Worm (Caenorhabditis elegans): ENCODE results near the gene ubc-9.

ubc-9 gene

DNA sequence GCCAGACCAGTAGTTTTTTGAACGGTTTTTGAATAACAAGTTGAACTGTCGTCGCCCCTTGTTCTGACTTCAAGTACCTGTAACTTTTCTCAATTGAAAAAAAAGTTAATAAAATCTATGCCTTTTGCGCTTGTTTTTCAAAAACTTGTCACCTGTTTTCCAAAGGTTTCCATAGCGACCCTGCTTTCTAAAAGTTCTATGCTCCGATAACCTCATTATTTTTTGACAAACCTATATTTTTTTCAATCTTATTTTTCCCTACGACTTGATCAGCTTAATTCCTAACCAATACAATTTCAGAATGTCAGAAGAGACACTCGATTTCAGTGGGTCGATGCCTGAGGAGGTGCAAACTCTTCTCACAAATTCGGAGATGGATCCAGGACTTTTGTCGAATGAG lies 3.5 kb upstream of the ubc-9 start, which contains the start of gene F29B9.8:
F29B9.8 (plus strand) TSS at position 301 of the 400 bp plus-strand sequence.
- TF ChIP-seq ama-1 (optimal IDR thresholded peaks at IDR 0.05) (no peak), ama-1 (GFP tag; optimal IDR thresholded peaks at IDR 0.05) (no peak), T26A5.8 (tag; optimal IDR thresholded peaks at IDR 0.05) (no peak), dox-1 (GFP tag; IDR thresholded peaks at IDR 0.05) (no peak), pbrm-1 (GFP tag; IDR thresholded peaks at IDR 0.05) (no peak), repo-1 (tag; optimal IDR thresholded peaks at IDR 0.05) (no peak), B0035.1 (tag; optimal IDR thresholded peaks at IDR 0.05) (no peak), Y53G8AR.9 (GFP tag; conservative IDR thresholded peaks at IDR 0.05) (no peak), K12H6.12 (tag; optimal IDR thresholded peaks at IDR 0.05) (no peak), bed-1 (GFP tag; IDR thresholded peaks at IDR 0.05) (no peak), sptf-2 (GFP tag; optimal IDR thresholded peaks at IDR 0.05) (no peak), nhr-179 (tag; optimal IDR thresholded peaks at IDR 0.05) (no peak)

DNA sequence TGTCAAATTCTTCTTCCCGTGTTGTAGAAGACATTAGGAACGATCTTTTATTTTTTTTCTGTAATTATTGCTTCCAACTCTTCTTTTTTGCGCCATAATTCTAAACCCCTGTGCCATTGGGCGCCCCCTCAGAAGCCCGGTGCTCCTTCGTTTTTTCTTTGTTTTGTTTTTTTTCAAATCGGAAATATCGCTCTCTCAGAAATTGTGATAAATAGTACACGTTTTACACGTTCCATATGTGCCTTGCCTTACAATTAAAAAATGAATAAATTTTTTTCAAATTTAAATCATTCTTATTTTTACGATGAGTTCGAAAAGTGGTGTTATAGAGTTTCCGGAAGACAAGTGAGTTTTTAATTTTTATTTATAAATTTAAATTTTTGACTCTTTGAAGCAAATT lies 1.4 kb upstream of the ubc-9 start, which contains the start of gene F29B9.7:
F29B9.7 (plus strand) TSS at position 301 of the 400 bp plus-strand sequence.
- TF ChIP-seq ama-1 (optimal IDR thresholded peaks at IDR 0.05) = no peak
- TF ChIP-seq ama-1 (GFP tag; optimal IDR thresholded peaks at IDR 0.05) = no peak
- TF ChIP-seq somi-1 (GFP tag; optimal IDR thresholded peaks at IDR 0.05) = no peak
- no peak for TF ChIP-seq lsy-27 (tag; optimal IDR thresholded peaks at IDR 0.05; ENCODE audit: borderline replicate concordance, insufficient read depth)
- TF ChIP-seq madf-6 (GFP tag; IDR thresholded peaks at IDR 0.05) = no peak
- no peak for TF ChIP-seq ztf-18 (tag; optimal IDR thresholded peaks at IDR 0.05)
- no peak for TF ChIP-seq him-1 (tag; optimal IDR thresholded peaks at IDR 0.05)
- no peak for TF ChIP-seq C17E4.6 (GFP tag; IDR thresholded peaks at IDR 0.05)
- TF ChIP-seq tbp1 (GFP tag; optimal IDR thresholded peaks at IDR 0.05) = no peak
- no peak for TF ChIP-seq hsf-1 (GFP tag; IDR thresholded peaks at IDR 0.05)
- no peak for TF ChIP-seq F49E8.2 (tag; optimal IDR thresholded peaks at IDR 0.05; ENCODE audit: insufficient read depth)
- no peak for TF ChIP-seq B0035.1 (tag; optimal IDR thresholded peaks at IDR 0.05)
- no peak for TF ChIP-seq dpff-1 (tag; optimal IDR thresholded peaks at IDR 0.05)
- TF ChIP-seq Y67H2A.10 (GFP tag; conservative IDR thresholded peaks at IDR 0.05) = no peak
- TF ChIP-seq bed-1 (GFP tag; IDR thresholded peaks at IDR 0.05) = no peak
- TF ChIP-seq B0336.3 (GFP tag; IDR thresholded peaks at IDR 0.05) = no peak
- TF ChIP-seq egl-44 (GFP tag; IDR thresholded peaks at IDR 0.05) = no peak

DNA sequence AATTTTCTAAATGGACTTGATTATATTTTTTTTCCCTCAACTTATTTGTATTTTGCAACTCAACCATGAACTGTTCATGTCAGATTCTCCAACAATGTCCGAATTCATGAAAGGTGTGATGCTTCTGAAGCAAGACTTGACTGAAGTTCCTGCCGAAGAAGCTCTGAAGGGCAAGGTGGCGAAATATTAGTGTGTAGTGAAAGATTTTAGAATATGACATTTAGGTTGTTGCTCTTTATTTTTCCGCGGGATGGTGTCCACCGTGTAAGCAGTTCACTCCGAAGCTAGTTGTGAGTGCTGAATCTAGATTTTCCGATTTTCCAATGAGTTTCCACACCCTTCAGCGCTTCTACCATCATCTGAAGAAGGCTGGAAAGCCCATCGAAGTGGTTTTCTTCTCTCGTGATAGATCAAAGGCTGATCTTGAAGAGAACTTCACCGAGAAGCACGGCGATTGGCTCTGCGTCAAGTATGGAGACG lies 1.6 kb downstream of the ubc-9 start, which contains the start of gene F29B9.5:
F29B9.5 (plus strand) TSS at position 51 of the 480 bp plus-strand sequence.
- TF ChIP-seq gei-17 (GFP tag; optimal IDR thresholded peaks at IDR 0.05) (no peak), K12H6.12 (tag; optimal IDR thresholded peaks at IDR 0.05) (no peak), F33H1.4 (GFP tag; IDR thresholded peaks at IDR 0.05) (peak; percentile 26), attf-6 (GFP tag; IDR thresholded peaks at IDR 0.05) (no peak), atf-7 (tag; optimal IDR thresholded peaks at IDR 0.05) (peak; percentile 13), let-607 (tag; optimal IDR thresholded peaks at IDR 0.05) (no peak), ceh-27 (GFP tag; optimal IDR thresholded peaks at IDR 0.05) (no peak), B0035.1 (tag; optimal IDR thresholded peaks at IDR 0.05) (no peak), ceh-58 (GFP tag; IDR thresholded peaks at IDR 0.05) (no peak), unc-62 (GFP tag; optimal IDR thresholded peaks at IDR 0.05) (no peak), ztf-28 (GFP tag; IDR thresholded peaks at IDR 0.05) (no peak), F10E7.11 (tag; optimal IDR thresholded peaks at IDR 0.05) (no peak), F22D6.2 (tag; optimal IDR thresholded peaks at IDR 0.05) (no peak), lin-40 (tag; optimal IDR thresholded peaks at IDR 0.05) (no peak), nhr-27 (tag; optimal IDR thresholded peaks at IDR 0.05) (no peak), ztf-3 (GFP tag; optimal IDR thresholded peaks at IDR 0.05) (no peak), madf-6 (GFP tag; IDR thresholded peaks at IDR 0.05) (peak; percentile 68), rpc-1 (optimal IDR thresholded peaks at IDR 0.05) (no peak), rpc-1 (tag; optimal IDR thresholded peaks at IDR 0.05) (no peak), ZK185.1 (tag; optimal IDR thresholded peaks at IDR 0.05; ENCODE audit: poor library complexity, severe bottlenecking) (no peak), somi-1 (GFP tag; optimal IDR thresholded peaks at IDR 0.05) (no peak), zfh-2 (GFP tag; conservative IDR thresholded peaks at IDR 0.05) (no peak), snpc-1.1 (tag; optimal IDR thresholded peaks at IDR 0.05; ENCODE audit: insufficient read depth) (no peak), nfyb-1 (GFP tag; IDR thresholded peaks at IDR 0.05) (0 out of 2 replicates have a peak, but pooled peaks have one; percentile 54), madf-8 (GFP tag; conservative IDR thresholded peaks at IDR 0.05) (no peak; the same call in 1 of the 2 replicates), bed-1 (GFP tag; IDR thresholded peaks at IDR 0.05) (no peak)

Measured in whole organism, young adult.